Worm (Caenorhabditis elegans): ENCODE results near the gene F36H5.18.
"Not testable (repeated sequence)": the region's sequence is repeated elsewhere in the genome, so short reads cannot be mapped to it uniquely, and the experiment has no call there.

DNA sequence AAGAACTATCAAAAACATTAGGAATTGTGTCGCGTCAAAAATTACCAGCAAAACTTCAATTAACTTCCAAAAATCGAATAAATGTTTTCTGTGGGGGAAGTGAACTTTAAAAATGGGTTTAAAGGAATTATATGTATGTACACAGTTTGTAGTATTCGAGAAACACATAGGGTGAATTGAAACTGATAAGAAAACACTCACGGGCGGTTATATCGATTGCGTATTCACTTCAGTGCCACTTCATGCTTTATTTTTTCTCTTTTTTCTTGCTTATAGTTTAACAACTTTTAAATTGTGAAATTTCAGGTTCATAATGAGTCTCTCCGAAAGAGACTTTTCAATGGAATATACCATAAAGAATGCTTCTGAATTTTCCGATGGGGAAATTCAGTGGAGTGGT, 15.5 kb downstream of the F36H5.18 start, which contains the start of gene F36H5.14:
- not testable (repeated sequence) for TF ChIP-seq nhr-11 (tag; optimal IDR thresholded peaks at IDR 0.05); ama-1 (optimal IDR thresholded peaks at IDR 0.05); odd-2 (tag; optimal IDR thresholded peaks at IDR 0.05); tbx-2 (tag; optimal IDR thresholded peaks at IDR 0.05); pha-4 (tag; optimal IDR thresholded peaks at IDR 0.05); ceh-31 (tag; optimal IDR thresholded peaks at IDR 0.05); sox-4 (tag; optimal IDR thresholded peaks at IDR 0.05); dmd-4 (tag; optimal IDR thresholded peaks at IDR 0.05; ENCODE audit: borderline replicate concordance); Y22D7AL.16 (tag; optimal IDR thresholded peaks at IDR 0.05)

All from whole organism, late embryonic.